Worm (Caenorhabditis elegans) whole organism, midembryonic: ENCODE data around the gene F09G8.5.

Experiments
- T22C8.4 ChIP-seq: fragments of 200-800 bp; sonication (Bioruptor generic); IDR thresholded peaks from 2 replicates; pipeline ENCODE4 v1.3.6; 2022; ENCODE audit warnings: missing genetic modification characterization, missing compliant biosample characterization
- cog-1 ChIP-seq: sonication (generic microtip); optimal IDR thresholded peaks from 2 replicates; lab custom pipeline; 2016; ENCODE audit warnings: missing genetic modification characterization, missing compliant biosample characterization
- flt-1 ChIP-seq: fragments of 200-800 bp; sonication (Bioruptor generic); IDR thresholded peaks from 2 replicates; pipeline ENCODE4 v1.3.6; 2022; ENCODE audit warnings: missing genetic modification characterization, missing compliant biosample characterization
- klf-2 ChIP-seq: fragments of 200-800 bp; sonication (Bioruptor generic); conservative IDR thresholded peaks from 2 replicates; pipeline ENCODE4 v1.3.6; 2022; ENCODE audit warnings: missing genetic modification reagents, missing genetic modification characterization, missing compliant biosample characterization
- med-1 ChIP-seq: sonication (generic microtip); optimal IDR thresholded peaks from 2 replicates; lab custom pipeline; 2017; ENCODE audit warnings: missing genetic modification characterization, mild to moderate bottlenecking, missing compliant biosample characterization, antibody characterized with exemption, missing genetic modification reagents; ENCODE audit not compliant: insufficient read depth
- ztf-23 ChIP-seq: fragments of 200-800 bp; sonication (Bioruptor generic); IDR thresholded peaks from 2 replicates; pipeline ENCODE4 v1.3.6; 2022; ENCODE audit warnings: missing genetic modification reagents, missing genetic modification characterization, missing compliant biosample characterization
- ztf-29 ChIP-seq: fragments of 200-800 bp; sonication (Bioruptor generic); IDR thresholded peaks from 2 replicates; pipeline ENCODE4 v1.3.6; 2022; ENCODE audit warnings: missing genetic modification reagents, missing genetic modification characterization, missing compliant biosample characterization

ce11 chrIII:8289181-8289580, 34.4 kb downstream of the F09G8.5 start:
- TF ChIP-seq T22C8.4 (no peak), ztf-29 (GFP tag; lab: Robert Waterston, UW) (no peak), cog-1 (tag; lab: Kevin White, UChicago) (no peak), med-1 (GFP tag; lab: Kevin White, UChicago) (no peak), flt-1 (GFP tag; lab: Robert Waterston, UW) (no peak), klf-2 (GFP tag; lab: Robert Waterston, UW) (no peak), ztf-23 (GFP tag; lab: Robert Waterston, UW) (no peak)
